Worm (Caenorhabditis elegans) whole organism, L2 larva: ENCODE data around the gene srx-24.

Experiments
- aly-2 ChIP-seq: fragments of 150-350 bp; optimal IDR thresholded peaks from 2 replicates; lab custom pipeline; 2014; ENCODE audit warnings: missing biosample characterization, missing genetic modification characterization
- ceh-16 ChIP-seq: fragments of 150-350 bp; optimal IDR thresholded peaks from 2 replicates; lab custom pipeline; 2014; ENCODE audit warnings: missing biosample characterization, missing genetic modification characterization
- ceh-82 ChIP-seq: fragments of 150-350 bp; optimal IDR thresholded peaks from 2 replicates; lab custom pipeline; 2014; ENCODE audit warnings: missing biosample characterization, missing genetic modification characterization
- egl-27 ChIP-seq: sonication (generic microtip); optimal IDR thresholded peaks from 3 replicates; lab custom pipeline; 2017; ENCODE audit warnings: missing biosample characterization, missing genetic modification reagents, missing genetic modification characterization
- lin-13 ChIP-seq: fragments of 150-350 bp; optimal IDR thresholded peaks from 2 replicates; lab custom pipeline; 2014; ENCODE audit warnings: missing biosample characterization, missing genetic modification reagents, missing genetic modification characterization
- mdl-1 ChIP-seq, 2 experiments: fragments of 150-350 bp in 1 of 2; sonication (generic microtip) in 1 of 2; optimal IDR thresholded peaks; 2 replicates each; lab custom pipeline; 2017; ENCODE audit warnings: missing biosample characterization in 2 of 2, missing genetic modification characterization in 2 of 2
- nhr-12 ChIP-seq: fragments of 150-350 bp; optimal IDR thresholded peaks from 2 replicates; lab custom pipeline; 2014; ENCODE audit warnings: missing biosample characterization, missing genetic modification characterization
- nhr-237 ChIP-seq: fragments of 150-350 bp; optimal IDR thresholded peaks from 2 replicates; lab custom pipeline; 2014; ENCODE audit warnings: missing biosample characterization, missing genetic modification characterization
- sma-3 ChIP-seq: sonication (generic microtip); optimal IDR thresholded peaks from 2 replicates; lab custom pipeline; 2016; ENCODE audit warnings: missing genetic modification reagents, missing genetic modification characterization, missing compliant biosample characterization
- sma-9 ChIP-seq, 2 experiments: fragments of 150-350 bp in 1 of 2; sonication (generic microtip) in 1 of 2; optimal IDR thresholded peaks; 2 replicates each; lab custom pipeline; 2014 to 2016; ENCODE audit warnings: missing genetic modification characterization in 2 of 2, mild to moderate bottlenecking in 1 of 2, missing biosample characterization in 1 of 2, missing compliant biosample characterization in 1 of 2, missing genetic modification reagents in 1 of 2, moderate library complexity in 1 of 2
- snpc-4 ChIP-seq: fragments of 150-350 bp; optimal IDR thresholded peaks from 2 replicates; lab custom pipeline; 2014; ENCODE audit warnings: missing biosample characterization, missing genetic modification characterization
- ztf-1 ChIP-seq: fragments of 200-800 bp; sonication (Bioruptor generic); conservative IDR thresholded peaks from 2 replicates; pipeline ENCODE4 v1.3.6; 2022; ENCODE audit warnings: missing genetic modification characterization, missing compliant biosample characterization

srx-24 gene

DNA sequence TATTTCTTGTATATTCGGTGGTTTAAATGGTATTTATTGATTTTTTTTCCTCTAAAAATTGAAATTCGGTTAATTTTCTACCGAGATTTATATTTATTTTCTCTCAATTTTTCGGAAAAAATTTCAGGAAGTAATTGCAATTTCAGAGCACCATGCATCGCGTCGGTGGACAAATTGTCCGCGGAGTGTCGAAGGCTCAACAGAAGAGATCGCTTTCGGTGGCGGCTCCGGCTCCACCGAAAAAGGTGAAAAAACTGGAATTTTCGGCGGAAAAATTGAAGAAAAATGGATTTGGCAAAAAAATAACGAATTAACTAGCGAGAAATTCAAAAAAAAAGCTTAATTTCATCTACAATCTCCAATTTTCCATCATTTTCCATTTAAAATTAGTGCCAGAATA is 51.1 kb downstream of the srx-24 start, which contains the start of gene nuo-5:
nuo-5 (plus strand) TSS at position 147 of the 400 bp plus-strand sequence.
- TF ChIP-seq ztf-1 (no peak), lin-13 (GFP tag; lab: Kevin White, UChicago) (no peak), egl-27 (no peak), sma-9 (GFP tag; optimal IDR thresholded peaks at IDR 0.05; lab: Kevin White, UChicago) (no peak), sma-9 (tag; optimal IDR thresholded peaks at IDR 0.05; lab: Kevin White, UChicago) (no peak), ceh-16 (tag; lab: Kevin White, UChicago) (no peak), aly-2 (tag; lab: Kevin White, UChicago) (no peak), sma-3 (no peak), nhr-237 (tag; lab: Kevin White, UChicago) (no peak), ceh-82 (tag; lab: Kevin White, UChicago) (no peak), nhr-12 (tag; lab: Kevin White, UChicago) (no peak), mdl-1 (tag; optimal IDR thresholded peaks at IDR 0.05; lab: Kevin White, UChicago) (no peak), snpc-4 (tag; lab: Kevin White, UChicago) (no peak)
